Worm (Caenorhabditis elegans) whole organism, L2 larva: Measurements from ENCODE around the gene F47B10.6.

ENCODE experiments used
- C34F6.9 ChIP-seq: fragments of 150-350 bp; optimal IDR thresholded peaks from 2 replicates; lab custom pipeline; 2014; ENCODE audit warnings: missing biosample characterization, missing genetic modification characterization
- F13H6.1 ChIP-seq: sonication (generic microtip); optimal IDR thresholded peaks from 2 replicates; lab custom pipeline; 2016; ENCODE audit warnings: missing genetic modification characterization, missing compliant biosample characterization
- R02D3.7 ChIP-seq: fragments of 150-350 bp; optimal IDR thresholded peaks from 2 replicates; lab custom pipeline; 2014; ENCODE audit warnings: missing biosample characterization, missing genetic modification characterization
- Y55F3AM.14 ChIP-seq: fragments of 200-800 bp; sonication (Bioruptor generic); optimal IDR thresholded peaks from 2 replicates; lab custom pipeline; 2018; ENCODE audit warnings: mild to moderate bottlenecking, missing genetic modification characterization, missing compliant biosample characterization
- ZK546.5 ChIP-seq: sonication (generic microtip); optimal IDR thresholded peaks from 2 replicates; lab custom pipeline; 2017; ENCODE audit warnings: missing biosample characterization, missing genetic modification characterization
- alr-1 ChIP-seq: fragments of 150-350 bp; optimal IDR thresholded peaks from 2 replicates; lab custom pipeline; 2014; ENCODE audit warnings: missing biosample characterization, missing genetic modification characterization
- aly-2 ChIP-seq: fragments of 150-350 bp; optimal IDR thresholded peaks from 2 replicates; lab custom pipeline; 2014; ENCODE audit warnings: missing biosample characterization, missing genetic modification characterization
- ama-1 ChIP-seq: fragments of 150-350 bp; optimal IDR thresholded peaks from 2 replicates; lab custom pipeline; 2018; ENCODE audit warnings: inconsistent platforms
- blmp-1 ChIP-seq: sonication (generic microtip); optimal IDR thresholded peaks from 2 replicates; lab custom pipeline; 2017; ENCODE audit warnings: missing genetic modification characterization, mild to moderate bottlenecking, missing compliant biosample characterization, antibody characterized with exemption, moderate library complexity; ENCODE audit not compliant: insufficient read depth
- ceh-16 ChIP-seq: fragments of 150-350 bp; optimal IDR thresholded peaks from 2 replicates; lab custom pipeline; 2014; ENCODE audit warnings: missing biosample characterization, missing genetic modification characterization
- ceh-82 ChIP-seq: fragments of 150-350 bp; optimal IDR thresholded peaks from 2 replicates; lab custom pipeline; 2014; ENCODE audit warnings: missing biosample characterization, missing genetic modification characterization
- crh-2 ChIP-seq: sonication (generic microtip); optimal IDR thresholded peaks from 2 replicates; lab custom pipeline; 2017; ENCODE audit warnings: missing biosample characterization, missing genetic modification characterization
- dmd-4 ChIP-seq: sonication (generic microtip); optimal IDR thresholded peaks from 2 replicates; lab custom pipeline; 2017; ENCODE audit warnings: missing biosample characterization, missing genetic modification characterization
- egl-27 ChIP-seq: sonication (generic microtip); optimal IDR thresholded peaks from 3 replicates; lab custom pipeline; 2017; ENCODE audit warnings: missing biosample characterization, missing genetic modification reagents, missing genetic modification characterization
- elt-1 ChIP-seq: fragments of 150-350 bp; optimal IDR thresholded peaks from 2 replicates; lab custom pipeline; 2014; ENCODE audit warnings: missing biosample characterization, missing genetic modification characterization
- elt-3 ChIP-seq: sonication (generic microtip); optimal IDR thresholded peaks from 2 replicates; lab custom pipeline; 2017; ENCODE audit warnings: missing biosample characterization, missing genetic modification characterization
- lin-11 ChIP-seq: fragments of 150-350 bp; sonication (generic microtip); optimal IDR thresholded peaks from 2 replicates; lab custom pipeline; 2014; ENCODE audit warnings: missing biosample characterization, missing genetic modification characterization, inconsistent platforms, mixed read lengths
- lin-13 ChIP-seq: fragments of 150-350 bp; optimal IDR thresholded peaks from 2 replicates; lab custom pipeline; 2014; ENCODE audit warnings: missing biosample characterization, missing genetic modification reagents, missing genetic modification characterization
- lsy-2 ChIP-seq, 2 experiments: fragments of 150-350 bp in 1 of 2; sonication (generic microtip) in 1 of 2; optimal IDR thresholded peaks; 2 replicates each; lab custom pipeline; 2014 to 2017; ENCODE audit warnings: missing biosample characterization in 2 of 2, missing genetic modification characterization in 2 of 2
- mab-5 ChIP-seq: fragments of 150-350 bp; optimal IDR thresholded peaks from 2 replicates; lab custom pipeline; 2014; ENCODE audit warnings: missing biosample characterization, missing genetic modification characterization
- mdl-1 ChIP-seq, 2 experiments: fragments of 150-350 bp in 1 of 2; sonication (generic microtip) in 1 of 2; optimal IDR thresholded peaks; 2 replicates each; lab custom pipeline; 2017; ENCODE audit warnings: missing biosample characterization in 2 of 2, missing genetic modification characterization in 2 of 2
- nhr-10 ChIP-seq: sonication (generic microtip); optimal IDR thresholded peaks from 2 replicates; lab custom pipeline; 2017; ENCODE audit warnings: missing biosample characterization, missing genetic modification characterization
- nhr-129 ChIP-seq: fragments of 150-350 bp; optimal IDR thresholded peaks from 2 replicates; lab custom pipeline; 2014; ENCODE audit warnings: missing biosample characterization, missing genetic modification characterization
- nhr-23 ChIP-seq: fragments of 150-350 bp; optimal IDR thresholded peaks from 2 replicates; lab custom pipeline; 2014; ENCODE audit warnings: missing biosample characterization, missing genetic modification reagents, missing genetic modification characterization
- nhr-237 ChIP-seq: fragments of 150-350 bp; optimal IDR thresholded peaks from 2 replicates; lab custom pipeline; 2014; ENCODE audit warnings: missing biosample characterization, missing genetic modification characterization
- nhr-25 ChIP-seq: fragments of 150-350 bp; sonication (generic microtip); optimal IDR thresholded peaks from 3 replicates; lab custom pipeline; 2014; ENCODE audit warnings: missing biosample characterization, missing genetic modification characterization
- nhr-6 ChIP-seq: fragments of 150-350 bp; optimal IDR thresholded peaks from 2 replicates; lab custom pipeline; 2014; ENCODE audit warnings: missing biosample characterization, missing genetic modification characterization
- peb-1 ChIP-seq: fragments of 150-350 bp; optimal IDR thresholded peaks from 2 replicates; lab custom pipeline; 2014; ENCODE audit warnings: missing biosample characterization, missing genetic modification characterization
- skn-1 ChIP-seq: sonication (generic microtip); optimal IDR thresholded peaks from 2 replicates; lab custom pipeline; 2017; ENCODE audit warnings: missing biosample characterization, missing genetic modification characterization
- sma-3 ChIP-seq: sonication (generic microtip); optimal IDR thresholded peaks from 2 replicates; lab custom pipeline; 2016; ENCODE audit warnings: missing genetic modification reagents, missing genetic modification characterization, missing compliant biosample characterization
- sma-9 ChIP-seq, 2 experiments: fragments of 150-350 bp in 1 of 2; sonication (generic microtip) in 1 of 2; optimal IDR thresholded peaks; 2 replicates each; lab custom pipeline; 2014 to 2016; ENCODE audit warnings: missing genetic modification characterization in 2 of 2, mild to moderate bottlenecking in 1 of 2, missing biosample characterization in 1 of 2, missing compliant biosample characterization in 1 of 2, missing genetic modification reagents in 1 of 2, moderate library complexity in 1 of 2
- snpc-4 ChIP-seq: fragments of 150-350 bp; optimal IDR thresholded peaks from 2 replicates; lab custom pipeline; 2014; ENCODE audit warnings: missing biosample characterization, missing genetic modification characterization
- unc-62 ChIP-seq: fragments of 150-350 bp; optimal IDR thresholded peaks from 2 replicates; lab custom pipeline; 2014; ENCODE audit warnings: missing biosample characterization, missing genetic modification reagents, missing genetic modification characterization
- zag-1 ChIP-seq: fragments of 150-350 bp; optimal IDR thresholded peaks from 2 replicates; lab custom pipeline; 2014; ENCODE audit warnings: missing biosample characterization, missing genetic modification characterization
- ztf-1 ChIP-seq: fragments of 200-800 bp; sonication (Bioruptor generic); conservative IDR thresholded peaks from 2 replicates; pipeline ENCODE4 v1.3.6; 2022; ENCODE audit warnings: missing genetic modification characterization, missing compliant biosample characterization
- ztf-11 ChIP-seq: sonication (generic microtip); optimal IDR thresholded peaks from 2 replicates; lab custom pipeline; 2017; ENCODE audit warnings: missing biosample characterization, missing genetic modification characterization
- ztf-4 ChIP-seq: fragments of 150-350 bp; optimal IDR thresholded peaks from 2 replicates; lab custom pipeline; 2014; ENCODE audit warnings: missing biosample characterization, missing genetic modification characterization

Gene F47B10.6

DNA sequence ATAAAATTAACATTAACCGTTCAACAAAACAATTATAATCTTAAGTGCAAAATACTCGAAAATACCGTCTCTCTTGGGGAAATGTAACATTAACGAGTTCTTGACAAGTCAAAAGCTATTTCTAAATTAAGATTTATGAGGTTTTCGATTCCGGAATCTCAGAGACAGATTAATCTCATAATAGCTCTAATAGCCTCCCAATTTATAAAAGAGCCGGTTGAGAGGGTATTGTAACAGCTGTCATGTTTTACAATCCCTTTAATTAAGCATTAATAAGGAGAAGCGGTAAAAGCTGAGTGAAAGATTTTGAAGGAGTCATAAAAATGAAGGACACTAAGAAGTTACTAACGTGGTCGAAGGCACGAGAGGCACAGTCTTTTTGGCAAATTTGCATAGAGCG lies 36.6 kb upstream of the F47B10.6 start:
- TF ChIP-seq sma-3 (GFP tag; lab: Kevin White, UChicago) (no peak), unc-62 (GFP tag; lab: Kevin White, UChicago) (no peak), lin-13 (no peak), nhr-23 (tag; lab: Kevin White, UChicago) (no peak), peb-1 (tag; lab: Kevin White, UChicago) (no peak), lin-11 (no peak)

ce11 chrX:10853271-10853670 lies 35.0 kb upstream of the F47B10.6 start:
- peak; percentile 19 for TF ChIP-seq C34F6.9 (tag; lab: Kevin White, UChicago)
- no peak for TF ChIP-seq unc-62 (GFP tag; lab: Kevin White, UChicago)
- peak; percentile 63 for TF ChIP-seq F13H6.1 (tag; lab: Kevin White, UChicago)
- peak; percentile 8 for TF ChIP-seq mab-5 (tag; lab: Kevin White, UChicago)
- TF ChIP-seq elt-1 (tag; lab: Kevin White, UChicago), result no peak
- TF ChIP-seq skn-1 (tag; lab: Kevin White, UChicago), result no peak
- no peak for TF ChIP-seq aly-2
- no peak for TF ChIP-seq lin-11
- TF ChIP-seq alr-1 (tag; lab: Kevin White, UChicago), result no peak
- no peak for TF ChIP-seq ztf-4 (tag; lab: Kevin White, UChicago)
- TF ChIP-seq sma-9 (GFP tag; optimal IDR thresholded peaks at IDR 0.05; lab: Kevin White, UChicago), result peak; percentile 38
- TF ChIP-seq sma-9 (tag; optimal IDR thresholded peaks at IDR 0.05; lab: Kevin White, UChicago), result no peak
- TF ChIP-seq ZK546.5 (tag; lab: Kevin White, UChicago), result no peak
- no peak for TF ChIP-seq R02D3.7 (tag; lab: Kevin White, UChicago)
- TF ChIP-seq nhr-129, result peak; percentile 67
- no peak for TF ChIP-seq elt-3 (tag; lab: Kevin White, UChicago)
- TF ChIP-seq nhr-10 (tag; lab: Kevin White, UChicago), result no peak
- no peak for TF ChIP-seq dmd-4 (tag; lab: Kevin White, UChicago)
- no peak for TF ChIP-seq peb-1 (tag; lab: Kevin White, UChicago)
- no peak for TF ChIP-seq ztf-1
- no peak for TF ChIP-seq nhr-25 (tag; lab: Kevin White, UChicago)
- no peak for TF ChIP-seq egl-27 (tag; lab: Kevin White, UChicago)
- no peak for TF ChIP-seq nhr-6 (tag; lab: Kevin White, UChicago)
- TF ChIP-seq lsy-2 (tag; optimal IDR thresholded peaks at IDR 0.05; lab: Kevin White, UChicago), result no peak
- no peak for TF ChIP-seq crh-2 (tag; lab: Kevin White, UChicago)
- TF ChIP-seq nhr-237 (tag; lab: Kevin White, UChicago), result no peak
- TF ChIP-seq ztf-11 (tag; lab: Kevin White, UChicago), result no peak
- TF ChIP-seq ceh-82 (tag; lab: Kevin White, UChicago), result no peak

DNA sequence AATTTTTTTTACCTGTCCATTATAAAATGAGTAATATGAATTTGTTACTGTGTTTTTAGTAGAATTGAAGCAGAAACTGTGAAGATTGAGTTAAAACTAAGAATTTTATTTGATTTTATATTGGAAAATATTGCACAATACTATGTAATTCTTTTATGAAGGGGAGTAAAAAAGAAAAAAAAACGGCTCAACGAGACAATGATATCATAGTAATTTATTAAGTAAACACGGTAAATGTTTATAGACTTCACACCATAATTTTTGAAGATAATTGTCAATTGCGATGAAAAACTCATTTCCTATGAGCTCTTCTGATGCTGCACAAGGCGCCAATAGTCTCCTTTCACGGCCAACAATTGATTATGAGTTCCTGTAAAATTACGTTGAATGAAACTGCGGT lies 29.1 kb upstream of the F47B10.6 start, which contains the start of gene pgp-5:
pgp-5 (minus strand) TSS at position 87 of the 400 bp plus-strand sequence.
- TF ChIP-seq snpc-4 (tag; lab: Kevin White, UChicago) (no peak), skn-1 (tag; lab: Kevin White, UChicago) (no peak), nhr-6 (tag; lab: Kevin White, UChicago) (no peak), unc-62 (GFP tag; lab: Kevin White, UChicago) (no peak), crh-2 (tag; lab: Kevin White, UChicago) (no peak), ama-1 (lab: Kevin White, UChicago) (no peak), mdl-1 (tag; optimal IDR thresholded peaks at IDR 0.05; lab: Kevin White, UChicago) (no peak), blmp-1 (tag; lab: Kevin White, UChicago) (no peak), nhr-23 (tag; lab: Kevin White, UChicago) (no peak), Y55F3AM.14 (GFP tag; lab: Kevin White, UChicago) (no peak), nhr-129 (no peak), C34F6.9 (tag; lab: Kevin White, UChicago) (no peak), ceh-16 (tag; lab: Kevin White, UChicago) (no peak), mab-5 (tag; lab: Kevin White, UChicago) (no peak), zag-1 (tag; lab: Kevin White, UChicago) (no peak), peb-1 (tag; lab: Kevin White, UChicago) (no peak)

ce11 chrX:10859622-10860021 lies 28.7 kb upstream of the F47B10.6 start:
- no peak for TF ChIP-seq F13H6.1 (tag; lab: Kevin White, UChicago)
- no peak for TF ChIP-seq Y55F3AM.14 (GFP tag; lab: Kevin White, UChicago)
- no peak for TF ChIP-seq mab-5 (tag; lab: Kevin White, UChicago)
- no peak for TF ChIP-seq ceh-16 (tag; lab: Kevin White, UChicago)
